Worm (Caenorhabditis elegans): Measurements from ENCODE around the gene ceph-41.

The ceph-41 gene

DNA sequence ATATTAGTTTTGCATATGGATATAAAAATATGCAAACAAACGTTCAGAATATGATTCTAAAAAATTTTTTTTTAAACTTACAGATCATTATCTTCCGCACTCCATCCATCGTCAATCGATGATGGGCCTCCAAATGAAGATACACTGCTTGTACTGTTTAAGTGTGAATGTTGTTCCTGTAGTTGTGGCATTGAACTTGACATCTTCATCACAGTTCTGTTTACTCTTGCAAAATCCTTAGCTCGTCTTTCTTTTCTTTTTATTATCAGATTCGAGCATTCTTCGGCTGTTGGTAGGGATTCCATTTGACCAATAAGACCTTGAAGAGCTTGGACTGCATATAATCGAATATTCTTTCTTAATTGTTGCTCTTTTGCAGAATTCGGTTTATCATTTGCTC lies 21.9 kb upstream of the ceph-41 start:
- TF ChIP-seq ets-4 (tag; optimal IDR thresholded peaks at IDR 0.05) (no peak), dmd-4 (tag; optimal IDR thresholded peaks at IDR 0.05; ENCODE audit: borderline replicate concordance) (no peak)

DNA sequence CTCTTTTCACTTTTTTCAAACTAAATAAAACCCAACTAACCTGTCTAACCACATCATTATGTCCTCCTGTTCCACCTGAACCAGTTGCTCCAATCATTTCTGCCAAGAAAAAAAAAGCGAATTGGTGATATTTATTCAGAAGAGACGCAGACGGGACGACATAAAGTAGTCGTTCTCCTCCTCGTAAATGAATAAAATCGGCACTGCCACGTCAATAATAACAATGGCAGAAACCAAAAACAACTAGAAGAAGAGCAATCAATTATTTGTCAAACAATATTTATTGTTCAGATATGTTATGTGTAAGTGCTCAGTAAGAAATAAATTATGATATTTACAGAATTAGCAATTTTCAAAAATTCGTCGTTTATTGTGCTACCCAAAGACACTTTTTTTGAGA lies 19.5 kb upstream of the ceph-41 start, which contains the start of gene rabs-5:
TSS of gene rabs-5 (minus strand) at position 101 of the 400 bp plus-strand sequence.
- no peak for TF ChIP-seq npax-4 (tag; optimal IDR thresholded peaks at IDR 0.05)
- TF ChIP-seq sox-4 (tag; optimal IDR thresholded peaks at IDR 0.05), result no peak
- no peak for TF ChIP-seq ama-1 (optimal IDR thresholded peaks at IDR 0.05)
- no peak for TF ChIP-seq ceh-9 (tag; optimal IDR thresholded peaks at IDR 0.05)
- no peak for TF ChIP-seq Y22D7AL.16 (tag; optimal IDR thresholded peaks at IDR 0.05)
- TF ChIP-seq mec-3 (tag; optimal IDR thresholded peaks at IDR 0.05; ENCODE audit: borderline replicate concordance), result no peak
- TF ChIP-seq ceh-45 (GFP tag; IDR thresholded peaks at IDR 0.05), result no peak
- no peak for TF ChIP-seq unc-55 (GFP tag; optimal IDR thresholded peaks at IDR 0.05)
- no peak for TF ChIP-seq rnt-1 (tag; optimal IDR thresholded peaks at IDR 0.05)
- TF ChIP-seq hlh-8 (tag; optimal IDR thresholded peaks at IDR 0.05), result no peak
- no peak for TF ChIP-seq K09A11.1 (tag; optimal IDR thresholded peaks at IDR 0.05; ENCODE audit: insufficient read depth)
- no peak for TF ChIP-seq syd-9 (tag; optimal IDR thresholded peaks at IDR 0.05)
- no peak for TF ChIP-seq sdc-2 (tag; optimal IDR thresholded peaks at IDR 0.05)
- no peak for TF ChIP-seq nhr-232 (tag; optimal IDR thresholded peaks at IDR 0.05)
- TF ChIP-seq ceh-2 (tag; optimal IDR thresholded peaks at IDR 0.05), result no peak

DNA sequence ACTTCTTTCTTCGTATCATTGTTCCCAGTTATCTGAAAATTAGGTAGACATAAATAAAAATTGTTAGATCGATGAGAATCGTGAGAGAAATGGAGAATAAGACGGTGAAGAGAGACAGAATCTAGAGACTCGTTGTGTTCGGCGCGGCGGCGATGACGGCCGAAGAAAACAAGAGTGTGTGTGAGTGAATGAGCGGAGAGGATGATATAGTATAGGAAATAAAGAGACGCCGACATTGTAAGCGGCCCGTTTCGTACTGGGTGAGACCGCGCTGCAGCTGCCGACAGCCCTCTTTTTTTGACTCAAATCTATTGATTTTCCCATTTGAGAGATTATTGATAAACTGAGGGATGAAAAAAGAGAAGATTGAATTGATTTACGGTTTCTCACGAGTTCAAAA lies 14.8 kb upstream of the ceph-41 start, which contains the start of gene Y42H9AR.4:
TSS of gene Y42H9AR.4 (minus strand) at position 32 of the 400 bp plus-strand sequence.
- TF ChIP-seq C08G9.2 (tag; optimal IDR thresholded peaks at IDR 0.05) (no peak), ceh-31 (tag; optimal IDR thresholded peaks at IDR 0.05) (peak; percentile 18), ceh-48 (tag; optimal IDR thresholded peaks at IDR 0.05) (peak; percentile 25), ceh-14 (tag; optimal IDR thresholded peaks at IDR 0.05) (peak; percentile 11), nhr-232 (tag; optimal IDR thresholded peaks at IDR 0.05) (no peak), nfya-1 (tag; optimal IDR thresholded peaks at IDR 0.05) (peak; percentile 9), ceh-19 (GFP tag; optimal IDR thresholded peaks at IDR 0.05) (peak; percentile 14), npax-4 (tag; optimal IDR thresholded peaks at IDR 0.05) (no peak)

DNA sequence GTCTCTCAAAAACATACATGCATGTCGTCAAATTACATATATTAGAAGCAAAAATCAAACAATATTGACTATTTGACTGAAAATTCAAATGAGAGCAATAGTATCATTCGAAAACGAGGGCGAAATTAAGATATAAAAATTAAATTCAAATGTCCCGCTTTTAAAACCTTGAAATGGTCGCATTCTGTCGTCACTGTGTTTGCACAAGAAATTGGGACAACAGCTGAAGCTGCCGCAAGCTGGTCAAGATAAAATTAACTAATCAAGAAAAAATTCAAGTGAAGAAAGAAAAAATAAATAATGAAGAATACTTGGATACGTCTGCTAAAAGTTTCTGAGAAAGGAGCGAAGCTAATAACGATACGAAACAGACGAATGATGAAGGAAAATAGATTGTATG lies 14.4 kb upstream of the ceph-41 start:
- no peak for TF ChIP-seq eyg-1 (tag; optimal IDR thresholded peaks at IDR 0.05)
- no peak for TF ChIP-seq ztf-16 (tag; optimal IDR thresholded peaks at IDR 0.05)
- no peak for TF ChIP-seq ceh-9 (tag; optimal IDR thresholded peaks at IDR 0.05)
- TF ChIP-seq unc-86 (tag; optimal IDR thresholded peaks at IDR 0.05), result no peak
- TF ChIP-seq ceh-6 (GFP tag; optimal IDR thresholded peaks at IDR 0.05), result no peak
- TF ChIP-seq che-1 (tag; optimal IDR thresholded peaks at IDR 0.05), result no peak
- TF ChIP-seq hlh-13 (GFP tag; optimal IDR thresholded peaks at IDR 0.05), result no peak
- TF ChIP-seq fkh-6 (tag; optimal IDR thresholded peaks at IDR 0.05), result no peak
- TF ChIP-seq ttx-3 (tag; optimal IDR thresholded peaks at IDR 0.05), result no peak
- TF ChIP-seq tbx-7 (tag; optimal IDR thresholded peaks at IDR 0.05), result no peak
- TF ChIP-seq hlh-6 (tag; optimal IDR thresholded peaks at IDR 0.05), result no peak
- no peak for TF ChIP-seq nhr-232 (tag; optimal IDR thresholded peaks at IDR 0.05)
- TF ChIP-seq unc-3 (GFP tag; conservative IDR thresholded peaks at IDR 0.05), result no peak
- no peak for TF ChIP-seq unc-3 (tag; optimal IDR thresholded peaks at IDR 0.05)
- TF ChIP-seq ceh-45 (GFP tag; IDR thresholded peaks at IDR 0.05), result no peak

DNA sequence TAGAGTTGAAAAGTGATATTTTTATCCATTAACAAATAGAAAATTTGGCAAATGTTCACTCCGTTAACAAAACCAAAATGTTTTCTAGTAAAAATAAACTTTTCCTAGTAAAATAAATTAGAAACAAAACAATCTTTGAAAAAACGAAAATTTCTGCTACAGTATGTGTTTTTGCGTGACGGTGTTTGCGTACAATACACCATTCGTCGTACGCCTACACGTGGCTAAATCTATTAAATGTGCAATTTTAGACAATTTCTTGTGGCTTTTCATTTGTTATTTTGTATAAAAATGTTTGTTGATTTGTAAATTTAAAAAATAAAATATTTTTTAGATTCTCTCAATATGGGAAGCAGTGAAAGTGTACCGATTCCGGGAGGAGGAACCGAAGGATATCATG lies 13.8 kb upstream of the ceph-41 start, which contains the start of gene Y42H9AR.1:
TSS of gene Y42H9AR.1 (plus strand) at position 233 of the 400 bp plus-strand sequence.
- no peak for TF ChIP-seq hlh-6 (tag; optimal IDR thresholded peaks at IDR 0.05)
- TF ChIP-seq tbx-7 (tag; optimal IDR thresholded peaks at IDR 0.05), result no peak
- no peak for TF ChIP-seq fkh-6 (tag; optimal IDR thresholded peaks at IDR 0.05)
- no peak for TF ChIP-seq T23F11.4 (GFP tag; optimal IDR thresholded peaks at IDR 0.05)
- no peak for TF ChIP-seq ceh-2 (tag; optimal IDR thresholded peaks at IDR 0.05)
- no peak for TF ChIP-seq lim-6 (tag; optimal IDR thresholded peaks at IDR 0.05)
- no peak for TF ChIP-seq hlh-30 (tag; optimal IDR thresholded peaks at IDR 0.05; ENCODE audit: insufficient read depth)

All from whole organism, late embryonic.